Worm (Caenorhabditis elegans) whole organism, young adult: Measurements from ENCODE around the gene ZK792.7.

Experiments used
- B0336.3 ChIP-seq: fragments of 200-800 bp; sonication (Bioruptor generic); IDR thresholded peaks from 2 replicates; pipeline ENCODE4 v1.3.6; 2022; ENCODE audit warnings: missing genetic modification characterization, missing compliant biosample characterization
- F39B2.1 ChIP-seq: fragments of 200-800 bp; sonication (Bioruptor generic); IDR thresholded peaks from 2 replicates; pipeline ENCODE4 v1.3.6; 2022; ENCODE audit warnings: missing genetic modification reagents, missing genetic modification characterization, missing compliant biosample characterization
- Y53G8AR.9 ChIP-seq: fragments of 200-800 bp; sonication (Bioruptor generic); conservative IDR thresholded peaks from 2 replicates; pipeline ENCODE4 v1.3.6; 2022; ENCODE audit warnings: missing genetic modification reagents, missing genetic modification characterization, missing compliant biosample characterization
- egl-44 ChIP-seq: fragments of 200-800 bp; sonication (Bioruptor generic); IDR thresholded peaks from 2 replicates; pipeline ENCODE4 v1.3.6; 2022; ENCODE audit warnings: missing genetic modification reagents, missing genetic modification characterization, missing compliant biosample characterization
- hmg-20 ChIP-seq: fragments of 200-800 bp; sonication (Bioruptor generic); IDR thresholded peaks from 2 replicates; pipeline ENCODE4 v1.3.6; 2022; ENCODE audit warnings: missing genetic modification reagents, missing genetic modification characterization, missing compliant biosample characterization
- lin-35 ChIP-seq, 3 experiments: fragments of 150-350 bp in 2 of 3; sonication (generic microtip) in 1 of 3; optimal IDR thresholded peaks; 2 replicates each; lab custom pipeline; 2014 to 2018; ENCODE audit warnings: missing biosample characterization in 3 of 3, missing genetic modification characterization in 3 of 3, missing genetic modification reagents in 3 of 3
- lin-54 ChIP-seq: fragments of 200-800 bp; sonication (Bioruptor generic); optimal IDR thresholded peaks from 2 replicates; lab custom pipeline; 2018; ENCODE audit warnings: mild to moderate bottlenecking, missing genetic modification characterization, missing compliant biosample characterization
- madf-6 ChIP-seq: fragments of 200-800 bp; sonication (Bioruptor generic); IDR thresholded peaks from 2 replicates; pipeline ENCODE4 v1.3.6; 2022; ENCODE audit warnings: missing genetic modification reagents, missing genetic modification characterization, missing compliant biosample characterization
- pha-4 ChIP-seq: fragments of 150-350 bp; sonication (generic microtip); optimal IDR thresholded peaks from 2 replicates; lab custom pipeline; 2014; ENCODE audit warnings: missing biosample characterization, missing genetic modification reagents, missing genetic modification characterization
- unc-130 ChIP-seq: sonication (generic microtip); optimal IDR thresholded peaks from 2 replicates; lab custom pipeline; 2016; ENCODE audit warnings: missing genetic modification reagents, missing genetic modification characterization, missing compliant biosample characterization

ce11 chrIV:11692071-11692673 lies 2.1 kb upstream of the ZK792.7 start:
- TF ChIP-seq B0336.3 (peak; percentile 86), hmg-20 (GFP tag; lab: Robert Waterston, UW) (no peak), egl-44 (GFP tag; lab: Robert Waterston, UW) (0 out of 2 replicates have a peak, but pooled peaks have one; percentile 21), unc-130 (no peak), lin-54 (GFP tag; lab: Kevin White, UChicago) (peak; percentile 34), madf-6 (GFP tag; lab: Robert Waterston, UW) (no peak), F39B2.1 (GFP tag; lab: Robert Waterston, UW) (no peak), lin-35 (GFP tag; optimal IDR thresholded peaks at IDR 0.05; lab: Kevin White, UChicago) (peak in 1 of 3 experiments; percentile 46), Y53G8AR.9 (GFP tag; lab: Robert Waterston, UW) (no peak), pha-4 (no peak)
